Worm (Caenorhabditis elegans) whole organism, L2 larva: Measurements from ENCODE around the gene T26H5.8.

Source experiments
- ama-1 ChIP-seq: fragments of 150-350 bp; optimal IDR thresholded peaks from 2 replicates; lab custom pipeline; 2018; ENCODE audit warnings: inconsistent platforms
- ceh-16 ChIP-seq: fragments of 150-350 bp; optimal IDR thresholded peaks from 2 replicates; lab custom pipeline; 2014; ENCODE audit warnings: missing biosample characterization, missing genetic modification characterization
- lsy-2 ChIP-seq, 2 experiments: fragments of 150-350 bp in 1 of 2; sonication (generic microtip) in 1 of 2; optimal IDR thresholded peaks; 2 replicates each; lab custom pipeline; 2014 to 2017; ENCODE audit warnings: missing biosample characterization in 2 of 2, missing genetic modification characterization in 2 of 2
- mdl-1 ChIP-seq, 2 experiments: fragments of 150-350 bp in 1 of 2; sonication (generic microtip) in 1 of 2; optimal IDR thresholded peaks; 2 replicates each; lab custom pipeline; 2017; ENCODE audit warnings: missing biosample characterization in 2 of 2, missing genetic modification characterization in 2 of 2
- nhr-11 ChIP-seq: fragments of 150-350 bp; optimal IDR thresholded peaks from 2 replicates; lab custom pipeline; 2014; ENCODE audit warnings: missing biosample characterization, missing genetic modification characterization
- nhr-6 ChIP-seq: fragments of 150-350 bp; optimal IDR thresholded peaks from 2 replicates; lab custom pipeline; 2014; ENCODE audit warnings: missing biosample characterization, missing genetic modification characterization
- sem-4 ChIP-seq: fragments of 150-350 bp; optimal IDR thresholded peaks from 2 replicates; lab custom pipeline; 2014; ENCODE audit warnings: missing biosample characterization, missing genetic modification reagents, missing genetic modification characterization
- skn-1 ChIP-seq: sonication (generic microtip); optimal IDR thresholded peaks from 2 replicates; lab custom pipeline; 2017; ENCODE audit warnings: missing biosample characterization, missing genetic modification characterization
- unc-39 ChIP-seq: fragments of 150-350 bp; optimal IDR thresholded peaks from 2 replicates; lab custom pipeline; 2014; ENCODE audit warnings: missing biosample characterization, missing genetic modification characterization
- unc-62 ChIP-seq: fragments of 150-350 bp; optimal IDR thresholded peaks from 2 replicates; lab custom pipeline; 2014; ENCODE audit warnings: missing biosample characterization, missing genetic modification reagents, missing genetic modification characterization
- ztf-11 ChIP-seq: sonication (generic microtip); optimal IDR thresholded peaks from 2 replicates; lab custom pipeline; 2017; ENCODE audit warnings: missing biosample characterization, missing genetic modification characterization

DNA sequence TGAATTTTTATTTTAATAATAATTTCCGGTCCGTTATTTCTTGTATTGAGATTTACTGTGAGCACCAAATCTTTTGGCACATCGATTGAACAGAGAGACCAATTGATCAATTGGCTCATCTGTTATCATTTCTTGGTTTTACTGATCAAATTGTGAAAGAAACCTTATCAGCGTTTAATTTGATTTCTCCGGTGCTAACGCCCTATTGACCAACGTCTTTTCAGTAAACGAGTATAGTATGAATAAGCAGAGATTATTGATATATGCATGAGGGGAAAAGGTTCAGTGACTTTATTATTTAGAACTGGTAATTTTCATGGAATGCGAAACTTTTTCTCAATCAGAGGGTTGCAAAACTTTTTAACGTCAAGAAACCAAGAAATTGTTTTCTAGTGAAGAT lies 46.6 kb upstream of the T26H5.8 start:
- TF ChIP-seq ama-1 (lab: Kevin White, UChicago) (no peak), ztf-11 (no peak), sem-4 (tag; lab: Kevin White, UChicago) (no peak), mdl-1 (tag; optimal IDR thresholded peaks at IDR 0.05; lab: Kevin White, UChicago) (no peak), unc-39 (tag; lab: Kevin White, UChicago) (no peak), lsy-2 (tag; optimal IDR thresholded peaks at IDR 0.05; lab: Kevin White, UChicago) (no peak), nhr-11 (tag; lab: Kevin White, UChicago) (no peak), unc-62 (no peak), skn-1 (tag; lab: Kevin White, UChicago) (no peak), ceh-16 (no peak), nhr-6 (no peak)
